Fruit fly (Drosophila melanogaster) whole organism, embryonic: Measurements from ENCODE around the gene CG13028.

Source experiments
- Awh ChIP-seq: fragments of 200-800 bp; sonication (Bioruptor generic); IDR thresholded peaks from 2 replicates; pipeline ENCODE4, ENCODE4 v1.3.6; 2022; ENCODE audit warnings: missing biosample characterization, missing genetic modification characterization
- Bgb ChIP-seq: fragments of 200-800 bp; sonication (Bioruptor generic); IDR thresholded peaks from 2 replicates; pipeline ENCODE4 v1.3.6; 2022; ENCODE audit warnings: missing biosample characterization, missing genetic modification characterization; ENCODE audit not compliant: partially characterized antibody
- CG11247 ChIP-seq: fragments of 200-800 bp; sonication (Bioruptor generic); IDR thresholded peaks from 2 replicates; pipeline ENCODE4 v1.3.6; 2022; ENCODE audit warnings: missing biosample characterization, missing genetic modification characterization
- CG11456 ChIP-seq: fragments of 200-800 bp; sonication (Bioruptor generic); IDR thresholded peaks from 3 replicates; pipeline ENCODE4 v1.3.6; 2022; ENCODE audit warnings: missing biosample characterization, missing genetic modification characterization
- CG12071 ChIP-seq: fragments of 200-800 bp; sonication (Bioruptor generic); optimal IDR thresholded peaks from 3 replicates; lab custom pipeline; 2018; ENCODE audit warnings: missing biosample characterization, mild to moderate bottlenecking, missing genetic modification characterization
- CG12219 ChIP-seq: fragments of 200-800 bp; sonication (Bioruptor generic); optimal IDR thresholded peaks from 3 replicates; lab custom pipeline; 2018; ENCODE audit warnings: missing biosample characterization, mild to moderate bottlenecking, missing genetic modification characterization
- CG12659 ChIP-seq: fragments of 200-800 bp; sonication (Bioruptor generic); optimal IDR thresholded peaks from 3 replicates; lab custom pipeline; 2017; ENCODE audit warnings: mild to moderate bottlenecking, missing biosample characterization, missing genetic modification reagents, missing genetic modification characterization
- CG14710 ChIP-seq: fragments of 200-800 bp; sonication (Bioruptor generic); optimal IDR thresholded peaks from 3 replicates; lab custom pipeline; 2019; ENCODE audit warnings: missing biosample characterization, mild to moderate bottlenecking, missing genetic modification characterization, moderate library complexity
- CG2199 ChIP-seq: fragments of 200-800 bp; sonication (Bioruptor generic); IDR thresholded peaks from 3 replicates; pipeline ENCODE4 v1.3.6; 2022; ENCODE audit warnings: missing biosample characterization, missing genetic modification characterization
- CG2875 ChIP-seq: fragments of 200-800 bp; sonication (Bioruptor generic); optimal IDR thresholded peaks from 2 replicates; lab custom pipeline; 2017; ENCODE audit warnings: missing biosample characterization, mild to moderate bottlenecking, missing genetic modification characterization, missing genetic modification reagents
- CG31441 ChIP-seq: fragments of 200-800 bp; sonication (Bioruptor generic); IDR thresholded peaks from 2 replicates; pipeline ENCODE4 v1.3.6; 2022; ENCODE audit warnings: missing biosample characterization, missing genetic modification characterization
- CG7357 ChIP-seq: fragments of 200-800 bp; sonication (Bioruptor generic); IDR thresholded peaks from 3 replicates; pipeline ENCODE4 v1.3.6; 2022; ENCODE audit warnings: missing biosample characterization, missing genetic modification characterization
- CG7963 ChIP-seq: fragments of 200-800 bp; sonication (Bioruptor generic); IDR thresholded peaks from 3 replicates; pipeline ENCODE4 v1.3.6; 2022; ENCODE audit warnings: missing biosample characterization, missing genetic modification characterization; ENCODE audit not compliant: partially characterized antibody
- CG8089 ChIP-seq: fragments of 200-800 bp; sonication (Bioruptor generic); optimal IDR thresholded peaks from 3 replicates; lab custom pipeline; 2016; ENCODE audit warnings: missing biosample characterization, missing genetic modification characterization
- CG9437 ChIP-seq: fragments of 200-800 bp; sonication (Bioruptor generic); optimal IDR thresholded peaks from 2 replicates; lab custom pipeline; 2018; ENCODE audit warnings: missing biosample characterization, mild to moderate bottlenecking, missing genetic modification characterization
- CrebB ChIP-seq: fragments of 200-800 bp; sonication (Bioruptor generic); optimal IDR thresholded peaks from 3 replicates; lab custom pipeline; 2018; ENCODE audit warnings: missing biosample characterization, mild to moderate bottlenecking, missing genetic modification characterization
- D19A ChIP-seq: fragments of 200-800 bp; optimal IDR thresholded peaks from 3 replicates; lab custom pipeline; 2019; ENCODE audit warnings: missing biosample characterization, mild to moderate bottlenecking, missing genetic modification characterization, moderate library complexity
- Dad ChIP-seq: fragments of 200-800 bp; sonication (Bioruptor generic); optimal IDR thresholded peaks from 3 replicates; lab custom pipeline; 2016; ENCODE audit warnings: missing biosample characterization, missing genetic modification characterization
- Dek ChIP-seq: fragments of 200-800 bp; sonication (Bioruptor generic); optimal IDR thresholded peaks from 3 replicates; lab custom pipeline; 2019; ENCODE audit warnings: missing biosample characterization, mild to moderate bottlenecking, missing genetic modification characterization, moderate library complexity
- Dref ChIP-seq: fragments of 200-800 bp; sonication (Bioruptor generic); IDR thresholded peaks from 2 replicates; pipeline ENCODE4 v1.3.6; 2022; ENCODE audit warnings: missing biosample characterization, missing genetic modification characterization
- E2f2 ChIP-seq: fragments of 200-800 bp; sonication (Bioruptor generic); IDR thresholded peaks from 2 replicates; pipeline ENCODE4 v1.3.6; 2022; ENCODE audit warnings: missing biosample characterization, missing genetic modification characterization
- HHEX ChIP-seq: fragments of 200-800 bp; sonication (Bioruptor generic); optimal IDR thresholded peaks from 3 replicates; lab custom pipeline; 2017; ENCODE audit warnings: missing biosample characterization, mild to moderate bottlenecking, missing genetic modification characterization, missing genetic modification reagents
- HmgZ ChIP-seq: fragments of 200-800 bp; sonication (Bioruptor generic); optimal IDR thresholded peaks from 2 replicates; lab custom pipeline; 2018; ENCODE audit warnings: missing biosample characterization, mild to moderate bottlenecking, missing genetic modification characterization
- Hr78 ChIP-seq, 2 experiments: fragments of 200-800 bp in 1 of 2; fragments of >200 bp in 1 of 2; sonication (Bioruptor generic) in 1 of 2; optimal IDR thresholded peaks; 2 replicates each; lab custom pipeline; 2017 to 2019; ENCODE audit warnings: missing biosample characterization in 2 of 2, missing genetic modification characterization in 2 of 2, mild to moderate bottlenecking in 1 of 2, moderate library complexity in 1 of 2
- MBD-R2 ChIP-seq: fragments of 200-800 bp; sonication (Bioruptor generic); IDR thresholded peaks from 2 replicates; pipeline ENCODE4 v1.3.6; 2022; ENCODE audit warnings: missing biosample characterization, missing genetic modification characterization
- Meics ChIP-seq: fragments of 200-800 bp; sonication (Bioruptor generic); optimal IDR thresholded peaks from 2 replicates; lab custom pipeline; 2017; ENCODE audit warnings: missing biosample characterization, mild to moderate bottlenecking, missing genetic modification characterization
- Mrtf ChIP-seq: fragments of 200-800 bp; sonication (Bioruptor generic); IDR thresholded peaks from 3 replicates; pipeline ENCODE4 v1.3.6; 2022; ENCODE audit warnings: missing biosample characterization, missing genetic modification characterization
- NFAT ChIP-seq: fragments of 200-800 bp; sonication (Bioruptor generic); IDR thresholded peaks from 2 replicates; pipeline ENCODE4 v1.3.6; 2022; ENCODE audit warnings: missing biosample characterization, missing genetic modification characterization
- Nf-YC ChIP-seq: fragments of 200-800 bp; optimal IDR thresholded peaks from 3 replicates; lab custom pipeline; 2019; ENCODE audit warnings: missing biosample characterization, mild to moderate bottlenecking, missing genetic modification characterization, moderate library complexity
- Optix ChIP-seq: fragments of 200-800 bp; sonication (Bioruptor generic); IDR thresholded peaks from 3 replicates; pipeline ENCODE4 v1.3.6; 2022; ENCODE audit warnings: missing biosample characterization, missing genetic modification characterization
- Sin3A ChIP-seq: fragments of >200 bp; optimal IDR thresholded peaks from 2 replicates; lab custom pipeline; 2018
- Sry-δ ChIP-seq: fragments of 200-800 bp; sonication (Bioruptor generic); optimal IDR thresholded peaks from 2 replicates; lab custom pipeline; 2016; ENCODE audit warnings: missing biosample characterization, missing genetic modification characterization
- TFAM ChIP-seq: fragments of 200-800 bp; sonication (Bioruptor generic); optimal IDR thresholded peaks from 2 replicates; lab custom pipeline; 2017; ENCODE audit warnings: missing biosample characterization, missing genetic modification characterization, inconsistent platforms
- ase ChIP-seq: fragments of 200-800 bp; sonication (Bioruptor generic); IDR thresholded peaks from 3 replicates; pipeline ENCODE4 v1.3.6; 2022; ENCODE audit warnings: missing biosample characterization, missing genetic modification characterization
- bigmax ChIP-seq: fragments of 200-800 bp; sonication (Bioruptor generic); optimal IDR thresholded peaks from 2 replicates; lab custom pipeline; 2018; ENCODE audit warnings: missing biosample characterization, mild to moderate bottlenecking, missing genetic modification characterization
- corto ChIP-seq: fragments of 200-800 bp; sonication (Bioruptor generic); optimal IDR thresholded peaks from 2 replicates; lab custom pipeline; 2016; ENCODE audit warnings: missing biosample characterization, mild to moderate bottlenecking, missing genetic modification characterization, moderate library complexity
- cwo ChIP-seq: fragments of 200-800 bp; sonication (Bioruptor generic); optimal IDR thresholded peaks from 3 replicates; lab custom pipeline; 2017; ENCODE audit warnings: missing biosample characterization, missing genetic modification characterization, mild to moderate bottlenecking, moderate library complexity, missing genetic modification reagents
- dm ChIP-seq: fragments of 200-800 bp; sonication (Bioruptor generic); optimal IDR thresholded peaks from 3 replicates; lab custom pipeline; 2016; ENCODE audit warnings: missing biosample characterization, missing genetic modification characterization
- her ChIP-seq: fragments of 200-800 bp; sonication (Bioruptor generic); optimal IDR thresholded peaks from 2 replicates; lab custom pipeline; 2016; ENCODE audit warnings: missing biosample characterization, missing genetic modification characterization
- kni ChIP-seq: fragments of 200-800 bp; sonication (Bioruptor generic); optimal IDR thresholded peaks from 3 replicates; lab custom pipeline; 2017; ENCODE audit warnings: mild to moderate bottlenecking, missing biosample characterization, missing genetic modification reagents, missing genetic modification characterization
- maf-S ChIP-seq: fragments of 200-800 bp; sonication (Bioruptor generic); optimal IDR thresholded peaks from 2 replicates; lab custom pipeline; 2016; ENCODE audit warnings: missing biosample characterization, missing genetic modification characterization
- nom ChIP-seq: fragments of 200-800 bp; sonication (Bioruptor generic); optimal IDR thresholded peaks from 2 replicates; lab custom pipeline; 2017; ENCODE audit warnings: missing biosample characterization, missing genetic modification characterization, mild to moderate bottlenecking, moderate library complexity, missing genetic modification reagents
- odd ChIP-seq: fragments of 200-800 bp; sonication (Bioruptor generic); optimal IDR thresholded peaks from 2 replicates; lab custom pipeline; 2017; ENCODE audit warnings: missing biosample characterization, mild to moderate bottlenecking, missing genetic modification characterization
- sens ChIP-seq: fragments of 200-800 bp; sonication (Bioruptor generic); peaks from one replicate; lab custom pipeline; 2016; ENCODE audit warnings: missing biosample characterization, missing genetic modification characterization
- slbo ChIP-seq: fragments of 200-800 bp; sonication (Bioruptor generic); IDR thresholded peaks from 2 replicates; pipeline ENCODE4 v1.3.6; 2022; ENCODE audit warnings: missing biosample characterization, missing genetic modification characterization
- sob ChIP-seq: fragments of 200-800 bp; sonication (Bioruptor generic); IDR thresholded peaks from 2 replicates; pipeline ENCODE4 v1.3.6; 2022; ENCODE audit warnings: missing biosample characterization, missing genetic modification characterization
- vvl ChIP-seq: fragments of 200-800 bp; sonication (Bioruptor generic); IDR thresholded peaks from 2 replicates; pipeline ENCODE4 v1.3.6; 2022; ENCODE audit warnings: missing biosample characterization, missing genetic modification characterization
- wdn ChIP-seq: fragments of 200-800 bp; sonication (Bioruptor generic); IDR thresholded peaks from 2 replicates; pipeline ENCODE4 v1.3.6; 2022; ENCODE audit warnings: missing biosample characterization, missing genetic modification characterization
- z ChIP-seq: fragments of 200-800 bp; sonication (Bioruptor generic); IDR thresholded peaks from 3 replicates; pipeline ENCODE4 v1.3.6; 2022; ENCODE audit warnings: missing biosample characterization, missing genetic modification characterization
- zen2 ChIP-seq: fragments of 200-800 bp; sonication (Bioruptor generic); IDR thresholded peaks from 3 replicates; pipeline ENCODE4 v1.3.6; 2022; ENCODE audit warnings: missing biosample characterization, missing genetic modification characterization; ENCODE audit not compliant: partially characterized antibody

The CG13028 gene

DNA sequence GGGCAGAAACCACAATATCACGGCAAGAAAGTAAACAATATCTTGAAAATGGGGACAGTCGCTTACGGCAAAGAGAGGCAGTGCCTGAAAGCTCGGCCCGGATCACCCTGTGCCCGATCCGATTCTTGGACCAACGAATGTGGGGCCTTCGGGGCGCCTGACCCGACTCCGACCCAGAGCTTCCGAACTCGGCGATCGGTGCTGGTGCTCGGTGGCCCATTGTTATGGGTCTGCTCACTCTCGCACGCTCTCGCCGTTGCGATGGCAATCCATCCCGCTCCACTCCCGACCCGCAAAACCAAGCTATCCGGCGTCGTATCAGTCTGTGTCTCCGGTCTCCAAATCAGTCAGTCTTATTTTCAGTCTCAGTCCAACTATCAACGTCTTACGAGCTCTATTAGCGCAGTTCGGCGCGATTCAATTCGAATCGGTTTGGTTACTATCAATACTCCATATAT lies 46.6 kb downstream of the CG13028 start, which contains the start of gene Exn (continued):
- TF ChIP-seq NFAT (GFP tag; lab: Robert Waterston, UW) = 0 out of 2 replicates have a peak, but pooled peaks have one; percentile 29
- TF ChIP-seq maf-S (GFP tag; lab: Kevin White, UChicago) = no peak
- TF ChIP-seq CG2875 (GFP tag; lab: Kevin White, UChicago) = no peak
- TF ChIP-seq CG12219 = peak; percentile 37
- peak; percentile 59 for TF ChIP-seq cwo (GFP tag; lab: Kevin White, UChicago)
- TF ChIP-seq Meics (GFP tag; lab: Kevin White, UChicago) = peak; percentile 22
- TF ChIP-seq CrebB (tag; lab: Kevin White, UChicago) = peak; percentile 45
- no peak for TF ChIP-seq TFAM (GFP tag; lab: Kevin White, UChicago)
- 0 out of 3 replicates have a peak, but pooled peaks have one; percentile 60 for TF ChIP-seq zen2 (GFP tag; lab: Robert Waterston, UW)
- peak; percentile 34 for TF ChIP-seq odd (GFP tag; lab: Kevin White, UChicago)
- TF ChIP-seq CG11247 (GFP tag; lab: Robert Waterston, UW) = no peak
- TF ChIP-seq z (GFP tag; lab: Robert Waterston, UW) = 0 out of 3 replicates have a peak, but pooled peaks have one; percentile 31
- TF ChIP-seq CG14710 (tag; lab: Kevin White, UChicago) = no peak
- TF ChIP-seq CG7963 (GFP tag; lab: Robert Waterston, UW) = no peak
- no peak for TF ChIP-seq Mrtf
- no peak for TF ChIP-seq Sry-δ (GFP tag; lab: Kevin White, UChicago)
- no peak for TF ChIP-seq Optix (GFP tag; lab: Robert Waterston, UW)
- peak; percentile 71 for TF ChIP-seq vvl (GFP tag; lab: Robert Waterston, UW)
- TF ChIP-seq corto (GFP tag; lab: Kevin White, UChicago) = no peak
- TF ChIP-seq kni (GFP tag; lab: Kevin White, UChicago) = peak; percentile 47
- peak; percentile 6 for TF ChIP-seq CG8089 (GFP tag; lab: Kevin White, UChicago)
- TF ChIP-seq CG11456 (GFP tag; lab: Robert Waterston, UW) = no peak
- TF ChIP-seq CG7357 = no peak
- peak; percentile 26; the same call in 1 of the 2 replicates for TF ChIP-seq MBD-R2
- no peak for TF ChIP-seq Nf-YC
- peak; percentile 66 for TF ChIP-seq sens (GFP tag; lab: Kevin White, UChicago)
- peak; percentile 29 for TF ChIP-seq CG12659 (GFP tag; lab: Kevin White, UChicago)
- TF ChIP-seq bigmax (GFP tag; lab: Kevin White, UChicago) = peak; percentile 17
- peak; percentile 35; the same call in 1 of the 2 replicates for TF ChIP-seq Bgb (GFP tag; lab: Robert Waterston, UW)
- peak; percentile 22 for TF ChIP-seq CG12071 (GFP tag; lab: Kevin White, UChicago)
- TF ChIP-seq Awh (GFP tag; lab: Robert Waterston, UW) = peak; percentile 56; the same call in 1 of the 2 replicates
- peak; percentile 43 for TF ChIP-seq her (GFP tag; lab: Kevin White, UChicago)
- TF ChIP-seq CG31441 (GFP tag; lab: Robert Waterston, UW) = no peak
- peak; percentile 69 for TF ChIP-seq HmgZ (tag; lab: Kevin White, UChicago)
- 0 out of 2 replicates have a peak, but pooled peaks have one; percentile 16 for TF ChIP-seq slbo (GFP tag; lab: Robert Waterston, UW)
- peak; percentile 21 for TF ChIP-seq Dad
- TF ChIP-seq sob (GFP tag; lab: Robert Waterston, UW) = peak; percentile 50
- TF ChIP-seq wdn (GFP tag; lab: Robert Waterston, UW) = 0 out of 2 replicates have a peak, but pooled peaks have one; percentile 10
- TF ChIP-seq HHEX (GFP tag; lab: Kevin White, UChicago) = peak; percentile 58
- TF ChIP-seq Sin3A (lab: Kevin White, UChicago) = no peak
- TF ChIP-seq ase (GFP tag; lab: Robert Waterston, UW) = 0 out of 3 replicates have a peak, but pooled peaks have one; percentile 31
- no peak for TF ChIP-seq CG9437
- peak; percentile 56; the same call in 1 of the 3 replicates for TF ChIP-seq CG2199
- TF ChIP-seq dm (GFP tag; lab: Kevin White, UChicago) = no peak
- TF ChIP-seq E2f2 (GFP tag; lab: Robert Waterston, UW) = peak; percentile 34; the same call in 1 of the 2 replicates
- TF ChIP-seq Dref = no peak
- TF ChIP-seq Hr78 (GFP tag; optimal IDR thresholded peaks at IDR 0.05; lab: Kevin White, UChicago) = peak in 1 of 2 experiments; percentile 98
- TF ChIP-seq nom (GFP tag; lab: Kevin White, UChicago) = peak; percentile 24
- TF ChIP-seq Dek (tag; lab: Kevin White, UChicago) = no peak
- TF ChIP-seq D19A (tag; lab: Kevin White, UChicago) = no peak
